Fruit fly (Drosophila melanogaster): ENCODE measurements around the gene GlcAT-S.
A peak's percentile ranks its signal among the peaks of the same experiment; 100 is the strongest.

Gene GlcAT-S

DNA sequence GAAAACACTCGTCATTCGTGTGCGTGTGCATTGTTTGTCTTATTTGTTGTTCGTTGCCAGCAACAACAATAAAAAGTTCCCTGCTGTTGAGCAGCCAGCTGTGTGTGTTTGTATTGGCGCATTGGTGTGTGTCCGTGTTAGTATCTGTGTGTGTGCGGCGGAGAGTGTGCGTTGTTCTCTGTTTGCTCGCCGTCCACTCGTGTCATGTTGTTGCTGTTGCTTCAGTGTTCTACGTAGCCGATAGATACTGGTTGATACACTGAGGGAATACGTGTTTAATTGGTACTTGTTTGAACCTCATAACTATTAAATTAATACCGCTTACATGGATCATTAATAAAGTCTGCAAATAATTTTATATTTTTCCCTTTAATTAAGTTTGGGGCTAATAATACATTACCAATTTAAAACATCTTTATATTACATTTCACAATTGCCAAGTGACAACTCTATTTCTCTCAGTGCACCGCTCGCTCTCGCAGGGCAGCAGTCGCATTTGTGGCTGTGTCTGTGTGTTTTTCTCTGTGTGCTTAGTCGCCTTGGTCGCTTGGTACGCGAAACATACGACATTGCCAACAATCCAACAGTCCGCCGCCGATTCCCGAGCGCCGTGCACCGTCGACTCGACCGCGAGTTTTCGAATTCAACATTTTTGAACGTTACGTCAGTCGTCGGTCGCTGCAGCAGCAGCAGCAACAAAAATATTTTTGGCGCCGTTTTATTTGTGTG is 47.7 kb upstream of the GlcAT-S start, which contains the start of gene brwl (continued):
- peak; percentile 96 for TF ChIP-seq gsb (GFP tag; IDR thresholded peaks at IDR 0.05)
- TF ChIP-seq NfI (GFP tag; optimal IDR thresholded peaks at IDR 0.05): peak; percentile 98
- peak; percentile 90 for TF ChIP-seq Hey (tag; optimal IDR thresholded peaks at IDR 0.05)
- no peak for TF ChIP-seq Doc3 (GFP tag; IDR thresholded peaks at IDR 0.05; ENCODE audit: partially characterized antibody)
- TF ChIP-seq sob (GFP tag; IDR thresholded peaks at IDR 0.05): peak; percentile 98
- peak; percentile 96 for TF ChIP-seq Oaz (GFP tag; IDR thresholded peaks at IDR 0.05)
- TF ChIP-seq Kr (GFP tag; optimal IDR thresholded peaks at IDR 0.05): peak; percentile 88
- peak; percentile 95 for TF ChIP-seq eyg (GFP tag; optimal IDR thresholded peaks at IDR 0.05)
- TF ChIP-seq zf30C (GFP tag; optimal IDR thresholded peaks at IDR 0.05): peak; percentile 99
- peak; percentile 99 for TF ChIP-seq tap (tag; optimal IDR thresholded peaks at IDR 0.05)
- TF ChIP-seq CG32772 (GFP tag; IDR thresholded peaks at IDR 0.05): peak; percentile 98
- peak; percentile 98 for TF ChIP-seq en (GFP tag; optimal IDR thresholded peaks at IDR 0.05)
- peak; percentile 98 for TF ChIP-seq ci (GFP tag; IDR thresholded peaks at IDR 0.05)
- peak; percentile 99 for TF ChIP-seq Hmr (GFP tag; optimal IDR thresholded peaks at IDR 0.05)
- TF ChIP-seq Neu2 (GFP tag; optimal IDR thresholded peaks at IDR 0.05; ENCODE audit: borderline replicate concordance): peak; percentile 93
- no peak for TF ChIP-seq h (optimal IDR thresholded peaks at IDR 0.05)
- peak; percentile 45 for TF ChIP-seq BEAF-32 (GFP tag; optimal IDR thresholded peaks at IDR 0.05)
- peak; percentile 88 for TF ChIP-seq E2f2 (GFP tag; IDR thresholded peaks at IDR 0.05)
- peak; percentile 98 for TF ChIP-seq BtbVII (GFP tag; optimal IDR thresholded peaks at IDR 0.05)
- peak; percentile 98 for TF ChIP-seq CG4617 (GFP tag; optimal IDR thresholded peaks at IDR 0.05; ENCODE audit: borderline replicate concordance)
- TF ChIP-seq Dfd (GFP tag; optimal IDR thresholded peaks at IDR 0.05): peak in 1 of 2 experiments; percentile 80
- peak; percentile 98 for TF ChIP-seq CrebB (tag; optimal IDR thresholded peaks at IDR 0.05)
- TF ChIP-seq CG6254 (GFP tag; optimal IDR thresholded peaks at IDR 0.05): peak; percentile 97
- TF ChIP-seq CG17912 (GFP tag; optimal IDR thresholded peaks at IDR 0.05): peak; percentile 83
- TF ChIP-seq D19B (GFP tag; optimal IDR thresholded peaks at IDR 0.05): peak; percentile 93
- peak; percentile 99 for TF ChIP-seq CG7839 (tag; optimal IDR thresholded peaks at IDR 0.05)
- TF ChIP-seq cad (GFP tag; optimal IDR thresholded peaks at IDR 0.05): no peak
- peak; percentile 94 for TF ChIP-seq CG8281 (tag; optimal IDR thresholded peaks at IDR 0.05)
- TF ChIP-seq CG1529 (GFP tag; optimal IDR thresholded peaks at IDR 0.05): peak; percentile 98
- TF ChIP-seq CG10366 (GFP tag; IDR thresholded peaks at IDR 0.05): peak; percentile 98
- peak; percentile 98 for TF ChIP-seq ATbp (GFP tag; optimal IDR thresholded peaks at IDR 0.05)
- peak; percentile 95 for TF ChIP-seq sd (tag; optimal IDR thresholded peaks at IDR 0.05)
- TF ChIP-seq bsh (GFP tag; optimal IDR thresholded peaks at IDR 0.05): peak; percentile 97 to 99
- TF ChIP-seq Hand (GFP tag; optimal IDR thresholded peaks at IDR 0.05): peak; percentile 97
- peak; percentile 91 for TF ChIP-seq grn (GFP tag; optimal IDR thresholded peaks at IDR 0.05)
- TF ChIP-seq pita (GFP tag; optimal IDR thresholded peaks at IDR 0.05): no peak
- peak; percentile 97 for TF ChIP-seq repo (GFP tag; optimal IDR thresholded peaks at IDR 0.05)
- TF ChIP-seq cg (GFP tag; optimal IDR thresholded peaks at IDR 0.05): peak; percentile 99
- peak; percentile 97 for TF ChIP-seq CG7271 (tag; optimal IDR thresholded peaks at IDR 0.05)
- 0 out of 2 replicates have a peak, but pooled peaks have one; percentile 26 for TF ChIP-seq Dref (GFP tag; IDR thresholded peaks at IDR 0.05)
- TF ChIP-seq CG12071 (GFP tag; optimal IDR thresholded peaks at IDR 0.05): peak; percentile 97
- TF ChIP-seq Myb (GFP tag; optimal IDR thresholded peaks at IDR 0.05): peak; percentile 87
- TF ChIP-seq CG11247 (GFP tag; IDR thresholded peaks at IDR 0.05): peak; percentile 96
- TF ChIP-seq CG2678 (tag; optimal IDR thresholded peaks at IDR 0.05): peak; percentile 100
- peak; percentile 92 for TF ChIP-seq CG8765 (GFP tag; IDR thresholded peaks at IDR 0.05)
- peak; percentile 95 for TF ChIP-seq kni (GFP tag; optimal IDR thresholded peaks at IDR 0.05)
- peak; percentile 97 for TF ChIP-seq klu (GFP tag; IDR thresholded peaks at IDR 0.05)
- no peak for TF ChIP-seq CG2129 (GFP tag; IDR thresholded peaks at IDR 0.05; ENCODE audit: partially characterized antibody)
- peak; percentile 99 for TF ChIP-seq Camta (GFP tag; optimal IDR thresholded peaks at IDR 0.05)

All from whole organism, embryonic.